Worm (Caenorhabditis elegans) whole organism, young adult: ENCODE measurements around the gene clec-196.

Experiments used
- B0019.2 ChIP-seq: fragments of 200-800 bp; sonication (Bioruptor generic); conservative IDR thresholded peaks from 2 replicates; pipeline ENCODE4 v1.3.6; 2022; ENCODE audit warnings: missing genetic modification reagents, missing genetic modification characterization, missing compliant biosample characterization
- C17E4.6 ChIP-seq: fragments of 200-800 bp; sonication (Bioruptor generic); IDR thresholded peaks from 2 replicates; pipeline ENCODE4 v1.3.6; 2022; ENCODE audit warnings: missing genetic modification reagents, missing genetic modification characterization, missing compliant biosample characterization
- D2030.7 ChIP-seq: fragments of 200-800 bp; sonication (Bioruptor generic); IDR thresholded peaks from 2 replicates; pipeline ENCODE4 v1.3.6; 2022; ENCODE audit warnings: missing genetic modification reagents, missing genetic modification characterization, missing compliant biosample characterization
- F10E7.11 ChIP-seq: sonication (generic microtip); optimal IDR thresholded peaks from 2 replicates; lab custom pipeline; 2017; ENCODE audit warnings: mild to moderate bottlenecking, missing genetic modification characterization, moderate library complexity, missing compliant biosample characterization
- F33H1.4 ChIP-seq: fragments of 200-800 bp; sonication (Bioruptor generic); IDR thresholded peaks from 2 replicates; pipeline ENCODE4 v1.3.6; 2022; ENCODE audit warnings: missing genetic modification reagents, missing genetic modification characterization, missing compliant biosample characterization
- F37B4.10 ChIP-seq: fragments of 200-800 bp; sonication (Bioruptor generic); IDR thresholded peaks from 2 replicates; pipeline ENCODE4 v1.3.6; 2022; ENCODE audit warnings: missing genetic modification characterization, missing compliant biosample characterization
- F55B11.4 ChIP-seq: sonication (generic microtip); optimal IDR thresholded peaks from 2 replicates; lab custom pipeline; 2016; ENCODE audit warnings: missing compliant biosample characterization, missing genetic modification characterization, borderline replicate concordance; ENCODE audit not compliant: insufficient read depth
- F57A8.1 ChIP-seq: fragments of 200-800 bp; sonication (Bioruptor generic); optimal IDR thresholded peaks from 2 replicates; lab custom pipeline; 2018; ENCODE audit warnings: mild to moderate bottlenecking, missing genetic modification characterization, moderate library complexity, missing compliant biosample characterization
- T07F8.4 ChIP-seq: sonication (generic microtip); optimal IDR thresholded peaks from 2 replicates; lab custom pipeline; 2016; ENCODE audit warnings: mild to moderate bottlenecking, missing genetic modification characterization, moderate library complexity, missing compliant biosample characterization
- Y67H2A.10 ChIP-seq: fragments of 200-800 bp; sonication (Bioruptor generic); conservative IDR thresholded peaks from 2 replicates; pipeline ENCODE4 v1.3.6; 2022; ENCODE audit warnings: missing genetic modification reagents, missing genetic modification characterization, missing compliant biosample characterization
- ZK185.1 ChIP-seq: sonication (generic microtip); optimal IDR thresholded peaks from 2 replicates; lab custom pipeline; 2016; ENCODE audit warnings: mild to moderate bottlenecking, missing genetic modification characterization, missing compliant biosample characterization; ENCODE audit not compliant: poor library complexity, severe bottlenecking
- ama-1 ChIP-seq, 3 experiments: fragments of 150-350 bp in 1 of 3; sonication (generic microtip) in 2 of 3; optimal IDR thresholded peaks; 2 replicates each; lab custom pipeline; 2014 to 2018; ENCODE audit warnings: missing biosample characterization in 2 of 3, missing genetic modification characterization in 2 of 3, missing genetic modification reagents in 2 of 3
- atf-7 ChIP-seq: sonication (generic microtip); optimal IDR thresholded peaks from 2 replicates; lab custom pipeline; 2017; ENCODE audit warnings: mild to moderate bottlenecking, missing genetic modification characterization, missing compliant biosample characterization
- athp-1 ChIP-seq: sonication (generic microtip); optimal IDR thresholded peaks from 2 replicates; lab custom pipeline; 2017; ENCODE audit warnings: mild to moderate bottlenecking, missing genetic modification characterization, missing compliant biosample characterization
- bed-1 ChIP-seq: fragments of 200-800 bp; sonication (Bioruptor generic); IDR thresholded peaks from 2 replicates; pipeline ENCODE4 v1.3.6; 2022; ENCODE audit warnings: missing genetic modification reagents, missing genetic modification characterization, missing compliant biosample characterization
- ceh-91 ChIP-seq: fragments of 200-800 bp; sonication (Bioruptor generic); IDR thresholded peaks from 2 replicates; pipeline ENCODE4 v1.3.6; 2022; ENCODE audit warnings: missing genetic modification reagents, missing genetic modification characterization, missing compliant biosample characterization
- chd-7 ChIP-seq: sonication (generic microtip); optimal IDR thresholded peaks from 2 replicates; lab custom pipeline; 2016; ENCODE audit warnings: mild to moderate bottlenecking, missing genetic modification characterization, moderate library complexity, missing compliant biosample characterization
- ekl-4 ChIP-seq: fragments of 200-800 bp; sonication (Bioruptor generic); IDR thresholded peaks from 2 replicates; pipeline ENCODE4 v1.3.6; 2022; ENCODE audit warnings: missing genetic modification reagents, missing genetic modification characterization, missing compliant biosample characterization
- ets-4 ChIP-seq: fragments of 200-800 bp; sonication (Bioruptor generic); optimal IDR thresholded peaks from 2 replicates; lab custom pipeline; 2018; ENCODE audit warnings: mild to moderate bottlenecking, missing genetic modification characterization, missing compliant biosample characterization
- hlh-12 ChIP-seq: sonication (generic microtip); optimal IDR thresholded peaks from 2 replicates; lab custom pipeline; 2016; ENCODE audit warnings: missing genetic modification characterization, missing compliant biosample characterization
- hmg-20 ChIP-seq: fragments of 200-800 bp; sonication (Bioruptor generic); IDR thresholded peaks from 2 replicates; pipeline ENCODE4 v1.3.6; 2022; ENCODE audit warnings: missing genetic modification reagents, missing genetic modification characterization, missing compliant biosample characterization
- hsf-1 ChIP-seq: fragments of 200-800 bp; sonication (Bioruptor generic); IDR thresholded peaks from 2 replicates; pipeline ENCODE4 v1.3.6; 2022; ENCODE audit warnings: missing genetic modification reagents, missing genetic modification characterization, missing compliant biosample characterization
- let-526 ChIP-seq: fragments of 200-800 bp; sonication (Bioruptor generic); IDR thresholded peaks from 2 replicates; pipeline ENCODE4 v1.3.6; 2022; ENCODE audit warnings: missing genetic modification reagents, missing genetic modification characterization, missing compliant biosample characterization
- lin-26 ChIP-seq: fragments of 200-800 bp; sonication (Bioruptor generic); IDR thresholded peaks from 2 replicates; pipeline ENCODE4 v1.3.6; 2022; ENCODE audit warnings: missing genetic modification reagents, missing genetic modification characterization, missing compliant biosample characterization
- lir-1 ChIP-seq: fragments of 200-800 bp; sonication (Bioruptor generic); conservative IDR thresholded peaks from 2 replicates; pipeline ENCODE4 v1.3.6; 2022; ENCODE audit warnings: missing genetic modification reagents, missing genetic modification characterization, missing compliant biosample characterization
- lsl-1 ChIP-seq: fragments of 200-800 bp; sonication (Bioruptor generic); optimal IDR thresholded peaks from 2 replicates; lab custom pipeline; 2018; ENCODE audit warnings: mild to moderate bottlenecking, missing genetic modification characterization, moderate library complexity, missing compliant biosample characterization
- lsy-27 ChIP-seq: sonication (generic microtip); optimal IDR thresholded peaks from 2 replicates; lab custom pipeline; 2017; ENCODE audit warnings: missing genetic modification characterization, mild to moderate bottlenecking, missing compliant biosample characterization, antibody characterized with exemption, missing genotype, borderline replicate concordance; ENCODE audit not compliant: insufficient read depth
- madf-3 ChIP-seq: fragments of 200-800 bp; sonication (Bioruptor generic); IDR thresholded peaks from 2 replicates; pipeline ENCODE4 v1.3.6; 2022; ENCODE audit warnings: missing genetic modification reagents, missing genetic modification characterization, missing compliant biosample characterization
- madf-8 ChIP-seq: fragments of 200-800 bp; sonication (Bioruptor generic); conservative IDR thresholded peaks from 2 replicates; pipeline ENCODE4 v1.3.6; 2022; ENCODE audit warnings: missing genetic modification reagents, missing genetic modification characterization, missing compliant biosample characterization
- mel-28 ChIP-seq: sonication (generic microtip); optimal IDR thresholded peaks from 2 replicates; lab custom pipeline; 2016; ENCODE audit warnings: borderline replicate concordance, mild to moderate bottlenecking, missing genetic modification characterization, missing compliant biosample characterization
- mxl-1 ChIP-seq: sonication (generic microtip); optimal IDR thresholded peaks from 2 replicates; lab custom pipeline; 2016; ENCODE audit warnings: missing genetic modification characterization, missing compliant biosample characterization
- nfya-1 ChIP-seq: sonication (generic microtip); optimal IDR thresholded peaks from 2 replicates; lab custom pipeline; 2017; ENCODE audit warnings: antibody characterized with exemption, missing compliant biosample characterization, missing genetic modification characterization, borderline replicate concordance; ENCODE audit not compliant: insufficient read depth
- nfya-2 ChIP-seq: fragments of 200-800 bp; sonication (Bioruptor generic); IDR thresholded peaks from 2 replicates; pipeline ENCODE4 v1.3.6; 2022; ENCODE audit warnings: missing genetic modification reagents, missing genetic modification characterization, missing compliant biosample characterization
- nhr-80 ChIP-seq: sonication (generic microtip); optimal IDR thresholded peaks from 2 replicates; lab custom pipeline; 2016; ENCODE audit warnings: missing genetic modification characterization, missing compliant biosample characterization
- pbrm-1 ChIP-seq: fragments of 200-800 bp; sonication (Bioruptor generic); IDR thresholded peaks from 2 replicates; pipeline ENCODE4 v1.3.6; 2022; ENCODE audit warnings: missing genetic modification reagents, missing genetic modification characterization, missing compliant biosample characterization
- pha-4 ChIP-seq: fragments of 150-350 bp; sonication (generic microtip); optimal IDR thresholded peaks from 2 replicates; lab custom pipeline; 2014; ENCODE audit warnings: missing biosample characterization, missing genetic modification reagents, missing genetic modification characterization
- rcor-1 ChIP-seq: fragments of 200-800 bp; sonication (Bioruptor generic); IDR thresholded peaks from 2 replicates; pipeline ENCODE4 v1.3.6; 2022; ENCODE audit warnings: missing genetic modification reagents, missing genetic modification characterization, missing compliant biosample characterization
- repo-1 ChIP-seq: sonication (generic microtip); optimal IDR thresholded peaks from 2 replicates; lab custom pipeline; 2017; ENCODE audit warnings: mild to moderate bottlenecking, missing genetic modification characterization, missing compliant biosample characterization
- rpc-1 ChIP-seq, 2 experiments: fragments of 150-350 bp in 1 of 2; sonication (generic microtip) in 1 of 2; optimal IDR thresholded peaks; 2 replicates each; lab custom pipeline; 2014 to 2018; ENCODE audit warnings: missing biosample characterization in 1 of 2, missing genetic modification characterization in 1 of 2, missing genetic modification reagents in 1 of 2, missing genotype in 1 of 2
- snpc-1.3 ChIP-seq: sonication (generic microtip); optimal IDR thresholded peaks from 2 replicates; lab custom pipeline; 2017; ENCODE audit warnings: missing genetic modification characterization, mild to moderate bottlenecking, missing compliant biosample characterization, antibody characterized with exemption, moderate library complexity, missing genotype, missing genetic modification reagents; ENCODE audit not compliant: insufficient read depth
- tbx-9 ChIP-seq: sonication (generic microtip); optimal IDR thresholded peaks from 2 replicates; lab custom pipeline; 2016; ENCODE audit warnings: borderline replicate concordance, missing genetic modification characterization, inconsistent platforms, missing compliant biosample characterization
- unc-130 ChIP-seq: sonication (generic microtip); optimal IDR thresholded peaks from 2 replicates; lab custom pipeline; 2016; ENCODE audit warnings: missing genetic modification reagents, missing genetic modification characterization, missing compliant biosample characterization
- unc-62 ChIP-seq: fragments of 150-350 bp; optimal IDR thresholded peaks from 2 replicates; lab custom pipeline; 2014; ENCODE audit warnings: missing biosample characterization, missing genetic modification reagents, missing genetic modification characterization
- zfh-2 ChIP-seq: fragments of 200-800 bp; sonication (Bioruptor generic); conservative IDR thresholded peaks from 2 replicates; pipeline ENCODE4 v1.3.6; 2022; ENCODE audit warnings: missing genetic modification reagents, missing genetic modification characterization, missing compliant biosample characterization
- ztf-18 ChIP-seq: sonication (generic microtip); optimal IDR thresholded peaks from 2 replicates; lab custom pipeline; 2016; ENCODE audit warnings: missing genotype, mild to moderate bottlenecking, missing genetic modification characterization, missing compliant biosample characterization
- ztf-22 ChIP-seq: fragments of 200-800 bp; sonication (Bioruptor generic); optimal IDR thresholded peaks from 2 replicates; lab custom pipeline; 2018; ENCODE audit warnings: mild to moderate bottlenecking, missing genetic modification characterization, moderate library complexity, missing compliant biosample characterization
- ztf-26 ChIP-seq: sonication (generic microtip); optimal IDR thresholded peaks from 2 replicates; lab custom pipeline; 2017; ENCODE audit warnings: missing genetic modification characterization, missing compliant biosample characterization

Gene clec-196

ce11 chrIV:17249691-17250181, 27.0 kb upstream of the clec-196 start, which contains the start of gene eelo-2 (continued):
- TF ChIP-seq nfya-2 (GFP tag; lab: Robert Waterston, UW) = no peak
- TF ChIP-seq ztf-26 (tag; lab: Kevin White, UChicago) = peak; percentile 96
- TF ChIP-seq hsf-1 (GFP tag; lab: Robert Waterston, UW) = peak; percentile 93
- TF ChIP-seq repo-1 (tag; lab: Kevin White, UChicago) = peak; percentile 96
- no peak for TF ChIP-seq hlh-12 (tag; lab: Kevin White, UChicago)
- TF ChIP-seq madf-8 = peak; percentile 75
- TF ChIP-seq snpc-1.3 = peak; percentile 93
- peak; percentile 72 for TF ChIP-seq ets-4 (GFP tag; lab: Kevin White, UChicago)
- TF ChIP-seq F10E7.11 = peak; percentile 12
- peak; percentile 98 for TF ChIP-seq madf-3 (GFP tag; lab: Robert Waterston, UW)
- no peak for TF ChIP-seq nfya-1
- TF ChIP-seq ekl-4 (GFP tag; lab: Robert Waterston, UW) = peak; percentile 97
- TF ChIP-seq lsl-1 (GFP tag; lab: Kevin White, UChicago) = peak; percentile 82
- TF ChIP-seq zfh-2 (GFP tag; lab: Robert Waterston, UW) = peak; percentile 96
- peak; percentile 15 for TF ChIP-seq lsy-27 (tag; lab: Kevin White, UChicago)
- 0 out of 2 replicates have a peak, but pooled peaks have one; percentile 48 for TF ChIP-seq Y67H2A.10
- peak; percentile 96 for TF ChIP-seq ZK185.1 (tag; lab: Kevin White, UChicago)
- no peak for TF ChIP-seq tbx-9
- TF ChIP-seq atf-7 (tag; lab: Kevin White, UChicago) = peak; percentile 93
- peak; percentile 96 for TF ChIP-seq C17E4.6 (GFP tag; lab: Robert Waterston, UW)
- TF ChIP-seq F37B4.10 (GFP tag; lab: Robert Waterston, UW) = no peak
- peak; percentile 91 for TF ChIP-seq ceh-91 (GFP tag; lab: Robert Waterston, UW)
- peak; percentile 99 for TF ChIP-seq pbrm-1 (GFP tag; lab: Robert Waterston, UW)
- peak; percentile 81 for TF ChIP-seq unc-130
- TF ChIP-seq F57A8.1 (GFP tag; lab: Kevin White, UChicago) = no peak
- TF ChIP-seq rcor-1 (GFP tag; lab: Robert Waterston, UW) = peak; percentile 98
- TF ChIP-seq let-526 = peak; percentile 95
- TF ChIP-seq T07F8.4 (tag; lab: Kevin White, UChicago) = peak; percentile 64
- peak; percentile 79 for TF ChIP-seq mel-28
- TF ChIP-seq ztf-18 (tag; lab: Kevin White, UChicago) = peak; percentile 99
- peak; percentile 85 for TF ChIP-seq ztf-22
- peak; percentile 94 for TF ChIP-seq hmg-20 (GFP tag; lab: Robert Waterston, UW)
- TF ChIP-seq D2030.7 (GFP tag; lab: Robert Waterston, UW) = peak; percentile 97
- peak; percentile 64 for TF ChIP-seq B0019.2 (GFP tag; lab: Robert Waterston, UW)
- peak; percentile 86 for TF ChIP-seq chd-7 (tag; lab: Kevin White, UChicago)
- peak; percentile 95 for TF ChIP-seq lir-1 (GFP tag; lab: Robert Waterston, UW)
- peak; percentile 60 for TF ChIP-seq unc-62 (GFP tag; lab: Kevin White, UChicago)
- TF ChIP-seq ama-1 (optimal IDR thresholded peaks at IDR 0.05; lab: Kevin White, UChicago) = no peak
- no peak for TF ChIP-seq ama-1 (GFP tag; optimal IDR thresholded peaks at IDR 0.05; lab: Kevin White, UChicago)
- TF ChIP-seq mxl-1 (tag; lab: Kevin White, UChicago) = no peak
- TF ChIP-seq F55B11.4 = no peak
- TF ChIP-seq rpc-1 (optimal IDR thresholded peaks at IDR 0.05; lab: Kevin White, UChicago) = no peak
- no peak for TF ChIP-seq rpc-1 (tag; optimal IDR thresholded peaks at IDR 0.05; lab: Kevin White, UChicago)
- peak; percentile 89 for TF ChIP-seq nhr-80 (tag; lab: Kevin White, UChicago)
- peak; percentile 77 for TF ChIP-seq lin-26
- peak; percentile 79 for TF ChIP-seq pha-4 (tag; lab: Kevin White, UChicago)
- peak; percentile 80 for TF ChIP-seq F33H1.4 (GFP tag; lab: Robert Waterston, UW)
- no peak for TF ChIP-seq bed-1 (GFP tag; lab: Robert Waterston, UW)
- TF ChIP-seq athp-1 (tag; lab: Kevin White, UChicago) = peak; percentile 95
